Fruit fly (Drosophila melanogaster): ENCODE data around the gene CG4835.

Gene CG4835

DNA sequence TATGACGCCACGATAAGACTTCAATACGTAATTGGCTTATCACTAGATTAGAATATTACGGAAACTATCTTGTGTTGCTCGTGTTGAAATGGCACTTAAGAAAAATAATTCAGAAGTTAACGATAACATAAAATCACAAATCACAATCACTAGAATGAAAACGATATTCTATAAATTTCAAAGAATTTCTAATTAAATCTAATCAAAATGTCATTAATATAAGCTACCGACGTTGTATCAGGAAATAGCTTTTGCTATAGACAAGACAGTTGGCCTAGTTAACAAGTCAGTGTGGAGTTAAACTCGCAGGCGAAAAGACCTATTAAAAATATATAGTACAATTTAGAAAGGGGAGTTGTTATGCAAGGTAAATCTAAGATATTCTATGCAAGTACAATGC is at the start of gene CG4835:
Gene CG4835, plus strand, starts transcription at position 301 of the 400 bp plus-strand sequence.
- TF ChIP-seq CG10348 (GFP tag; IDR thresholded peaks at IDR 0.05) (no peak), CG9948 (tag; optimal IDR thresholded peaks at IDR 0.05) (no peak), CG8159 (tag; optimal IDR thresholded peaks at IDR 0.05) (no peak), CG13204 (GFP tag; optimal IDR thresholded peaks at IDR 0.05) (no peak), CG32121 (GFP tag; IDR thresholded peaks at IDR 0.05) (no peak), fd96Ca (GFP tag; IDR thresholded peaks at IDR 0.05) (no peak), EcR (GFP tag; optimal IDR thresholded peaks at IDR 0.05) (no peak), D1 (tag; optimal IDR thresholded peaks at IDR 0.05) (no peak), rn (GFP tag; IDR thresholded peaks at IDR 0.05) (no peak), gl (tag; optimal IDR thresholded peaks at IDR 0.05) (no peak), Pif1B (GFP tag; optimal IDR thresholded peaks at IDR 0.05) (no peak), CG4496 (GFP tag; IDR thresholded peaks at IDR 0.05) (no peak), CG15710 (tag; optimal IDR thresholded peaks at IDR 0.05) (no peak), CG12605 (GFP tag; IDR thresholded peaks at IDR 0.05) (no peak), CG34367 (tag; optimal IDR thresholded peaks at IDR 0.05) (no peak), CG8301 (tag; optimal IDR thresholded peaks at IDR 0.05) (no peak)

DNA sequence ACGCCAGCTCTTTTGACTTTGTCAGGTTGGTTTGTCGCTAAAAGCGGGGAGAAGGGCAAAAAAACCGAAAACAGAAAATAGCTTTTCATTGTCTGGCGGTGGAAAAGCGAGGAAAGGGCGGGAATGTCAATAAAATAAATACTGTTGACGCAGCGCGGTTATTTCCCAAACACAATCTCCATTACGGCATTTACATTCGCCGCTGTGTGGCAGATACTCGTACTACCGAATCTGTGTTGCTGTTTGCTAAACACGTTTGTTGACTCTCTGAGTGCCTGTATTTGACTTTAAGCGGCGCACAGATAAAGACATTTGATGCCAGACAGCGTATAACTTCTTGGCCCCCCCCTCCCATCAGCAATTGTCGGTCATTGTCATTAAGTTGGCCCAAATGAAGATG is 32.5 kb upstream of the CG4835 start:
- no peak for TF ChIP-seq Pif1B (GFP tag; optimal IDR thresholded peaks at IDR 0.05)
- no peak for TF ChIP-seq Snoo (tag; optimal IDR thresholded peaks at IDR 0.05)
- TF ChIP-seq CG10348 (GFP tag; IDR thresholded peaks at IDR 0.05): no peak
- TF ChIP-seq Ets98B (GFP tag; IDR thresholded peaks at IDR 0.05): no peak
- TF ChIP-seq fd96Ca (GFP tag; IDR thresholded peaks at IDR 0.05): no peak
- TF ChIP-seq CG14655 (GFP tag; optimal IDR thresholded peaks at IDR 0.05): no peak
- TF ChIP-seq CG4496 (GFP tag; IDR thresholded peaks at IDR 0.05): no peak
- no peak for TF ChIP-seq CG17806 (tag; optimal IDR thresholded peaks at IDR 0.05)
- no peak for TF ChIP-seq CG15710 (tag; optimal IDR thresholded peaks at IDR 0.05)
- no peak for TF ChIP-seq Pif1A (GFP tag; optimal IDR thresholded peaks at IDR 0.05)
- no peak for TF ChIP-seq gl (tag; optimal IDR thresholded peaks at IDR 0.05)
- no peak for TF ChIP-seq CG34367 (tag; optimal IDR thresholded peaks at IDR 0.05)
- TF ChIP-seq CG12605 (GFP tag; IDR thresholded peaks at IDR 0.05): no peak
- no peak for TF ChIP-seq rn (GFP tag; IDR thresholded peaks at IDR 0.05)
- TF ChIP-seq CG8159 (tag; optimal IDR thresholded peaks at IDR 0.05): no peak

DNA sequence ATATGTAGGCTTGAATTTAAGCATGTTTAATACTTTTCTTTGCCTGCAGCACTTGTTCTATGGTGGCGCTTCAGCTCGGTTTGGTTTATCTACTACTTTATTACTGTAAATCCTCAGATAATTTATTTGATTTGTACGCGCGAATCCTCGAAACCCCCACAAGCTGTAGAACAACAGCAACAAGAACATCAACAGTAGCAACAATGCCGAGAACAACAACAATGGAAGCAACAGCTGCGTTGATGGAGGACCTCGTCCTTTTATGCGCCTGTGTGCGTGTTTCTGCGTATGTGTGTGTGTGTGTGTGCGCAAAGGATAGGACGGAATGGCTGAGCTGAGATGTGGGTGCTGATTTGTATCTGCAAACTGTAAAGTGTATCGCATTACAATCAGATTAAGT is 31.7 kb upstream of the CG4835 start:
- no peak for TF ChIP-seq EcR (GFP tag; optimal IDR thresholded peaks at IDR 0.05)
- TF ChIP-seq D1 (tag; optimal IDR thresholded peaks at IDR 0.05): no peak
- no peak for TF ChIP-seq CG34367 (tag; optimal IDR thresholded peaks at IDR 0.05)
- TF ChIP-seq CG12605 (GFP tag; IDR thresholded peaks at IDR 0.05): no peak
- TF ChIP-seq CG13204 (GFP tag; optimal IDR thresholded peaks at IDR 0.05): no peak
- TF ChIP-seq CG14655 (GFP tag; optimal IDR thresholded peaks at IDR 0.05): no peak

DNA sequence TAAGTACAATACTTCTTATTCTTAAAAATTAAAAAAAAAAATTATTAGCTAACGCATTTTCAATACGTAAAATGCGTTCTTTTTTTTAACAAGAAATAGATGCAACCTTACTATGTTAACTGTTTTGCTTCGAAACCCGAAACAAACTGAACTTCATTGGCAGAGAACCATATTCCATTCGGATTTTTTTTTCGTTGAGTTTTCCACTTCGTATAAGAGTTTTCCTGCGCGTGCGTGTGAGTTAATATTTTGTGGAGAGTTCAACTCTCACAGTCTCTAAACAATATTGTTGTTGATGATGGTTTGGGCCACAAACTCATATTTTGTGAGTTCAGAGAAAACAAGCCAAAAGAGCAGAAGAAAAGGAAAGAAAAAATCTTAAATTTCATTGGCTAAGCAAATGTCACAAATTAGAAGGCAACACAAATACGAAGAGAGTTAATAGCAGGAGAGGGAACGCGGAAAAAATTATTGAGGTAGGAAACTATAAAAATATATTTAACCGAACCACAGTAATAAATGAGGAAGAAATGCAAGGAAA is 27.0 kb upstream of the CG4835 start:
- TF ChIP-seq CG10348 (GFP tag; IDR thresholded peaks at IDR 0.05) (no peak), Snoo (tag; optimal IDR thresholded peaks at IDR 0.05) (no peak), rn (GFP tag; IDR thresholded peaks at IDR 0.05) (no peak), CG12605 (GFP tag; IDR thresholded peaks at IDR 0.05) (no peak), D1 (tag; optimal IDR thresholded peaks at IDR 0.05) (no peak), CG17806 (tag; optimal IDR thresholded peaks at IDR 0.05) (no peak), fd96Ca (GFP tag; IDR thresholded peaks at IDR 0.05) (no peak), CG4496 (GFP tag; IDR thresholded peaks at IDR 0.05) (no peak), gl (tag; optimal IDR thresholded peaks at IDR 0.05) (no peak), CG9948 (tag; optimal IDR thresholded peaks at IDR 0.05) (no peak), CG15710 (tag; optimal IDR thresholded peaks at IDR 0.05) (no peak), CG14655 (GFP tag; optimal IDR thresholded peaks at IDR 0.05) (no peak), EcR (GFP tag; optimal IDR thresholded peaks at IDR 0.05) (no peak), Pif1B (GFP tag; optimal IDR thresholded peaks at IDR 0.05) (no peak), CG34367 (tag; optimal IDR thresholded peaks at IDR 0.05) (no peak)

DNA sequence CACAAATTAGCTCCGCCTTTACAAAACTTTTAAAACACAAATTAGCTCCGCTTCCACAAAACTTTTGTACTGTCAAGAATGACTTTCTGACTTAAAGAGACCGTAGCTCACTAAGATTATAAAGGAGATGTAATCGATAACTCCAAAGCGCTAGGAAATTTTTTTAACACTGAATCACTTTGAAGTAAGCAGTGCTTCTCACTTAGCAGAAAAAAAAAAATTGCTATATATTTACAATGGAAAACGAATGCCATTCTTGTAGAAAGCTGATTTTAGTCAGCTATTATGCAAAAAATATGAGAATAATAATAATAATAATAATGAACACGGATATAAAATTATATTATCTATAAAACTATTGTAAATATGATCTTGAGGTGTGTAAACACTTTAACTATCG is 19.3 kb downstream of the CG4835 start, which contains the start of gene blanks:
Gene blanks, minus strand, starts transcription at position 101 of the 400 bp plus-strand sequence.
- TF ChIP-seq CG4496 (GFP tag; IDR thresholded peaks at IDR 0.05) (no peak), CG12605 (GFP tag; IDR thresholded peaks at IDR 0.05) (no peak), CG9948 (tag; optimal IDR thresholded peaks at IDR 0.05) (no peak), D1 (tag; optimal IDR thresholded peaks at IDR 0.05) (no peak), Pif1A (GFP tag; optimal IDR thresholded peaks at IDR 0.05) (no peak), CG14655 (GFP tag; optimal IDR thresholded peaks at IDR 0.05) (no peak), rn (GFP tag; IDR thresholded peaks at IDR 0.05) (no peak), CG8301 (tag; optimal IDR thresholded peaks at IDR 0.05) (no peak), EcR (GFP tag; optimal IDR thresholded peaks at IDR 0.05) (no peak)

DNA sequence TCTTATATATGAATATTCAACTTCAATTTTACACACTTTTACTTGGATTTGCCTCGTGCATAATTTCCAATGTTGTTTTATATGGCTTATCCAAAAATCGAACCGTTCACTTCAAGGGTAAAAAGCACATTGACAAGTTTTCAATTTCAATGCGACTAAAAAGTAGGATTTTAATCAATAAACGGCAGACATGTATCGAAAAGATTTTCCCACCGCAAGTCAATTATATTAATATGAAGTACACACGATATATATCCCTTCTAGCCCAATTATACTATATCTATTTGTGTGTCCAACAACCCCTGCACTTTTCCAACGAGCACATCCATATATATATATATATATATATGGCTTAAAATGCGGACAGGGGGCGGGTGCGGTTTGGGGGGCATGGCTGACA is 31.2 kb downstream of the CG4835 start, which contains the start of gene CG34342:
Gene CG34342, minus strand, starts transcription at position 101 of the 400 bp plus-strand sequence.
- TF ChIP-seq CG14655 (GFP tag; optimal IDR thresholded peaks at IDR 0.05) (no peak), CG8301 (tag; optimal IDR thresholded peaks at IDR 0.05) (no peak)

DNA sequence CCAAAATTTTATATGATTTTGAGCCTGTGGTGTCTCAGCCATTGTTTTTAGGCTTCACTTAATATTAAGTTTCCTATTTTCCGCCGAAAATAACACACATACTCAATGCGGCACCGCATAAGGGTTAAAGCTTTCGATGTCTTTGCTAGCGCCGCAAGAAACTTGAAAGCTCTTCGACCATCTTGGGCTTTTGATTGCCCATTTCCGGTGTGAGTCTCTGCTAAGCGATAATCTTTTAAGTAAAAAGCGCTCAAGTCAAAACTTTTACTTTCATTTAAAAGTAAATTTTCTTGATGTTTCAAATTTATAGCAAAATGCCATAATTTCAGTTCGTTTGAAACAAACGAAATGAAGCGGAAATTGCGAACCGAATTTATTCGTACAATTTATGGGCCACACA is 32.4 kb downstream of the CG4835 start:
- TF ChIP-seq CG4496 (GFP tag; IDR thresholded peaks at IDR 0.05) (peak; percentile 93), fd96Ca (GFP tag; IDR thresholded peaks at IDR 0.05) (0 out of 3 replicates have a peak, but pooled peaks have one; percentile 45), CG13204 (GFP tag; optimal IDR thresholded peaks at IDR 0.05) (no peak), CG12605 (GFP tag; IDR thresholded peaks at IDR 0.05) (no peak), rn (GFP tag; IDR thresholded peaks at IDR 0.05) (no peak), CG32121 (GFP tag; IDR thresholded peaks at IDR 0.05) (no peak), Ets98B (GFP tag; IDR thresholded peaks at IDR 0.05) (peak; percentile 77; the same call in 1 of the 2 replicates), D1 (tag; optimal IDR thresholded peaks at IDR 0.05) (no peak), Pif1B (GFP tag; optimal IDR thresholded peaks at IDR 0.05) (peak; percentile 13), Pif1A (GFP tag; optimal IDR thresholded peaks at IDR 0.05) (peak; percentile 60), CG15710 (tag; optimal IDR thresholded peaks at IDR 0.05) (no peak), gl (tag; optimal IDR thresholded peaks at IDR 0.05) (no peak), CG14655 (GFP tag; optimal IDR thresholded peaks at IDR 0.05) (peak; percentile 56), CG8301 (tag; optimal IDR thresholded peaks at IDR 0.05) (no peak), CG9948 (tag; optimal IDR thresholded peaks at IDR 0.05) (no peak), CG8159 (tag; optimal IDR thresholded peaks at IDR 0.05) (peak; percentile 21), EcR (GFP tag; optimal IDR thresholded peaks at IDR 0.05) (no peak), CG34367 (tag; optimal IDR thresholded peaks at IDR 0.05) (peak; percentile 35), Snoo (tag; optimal IDR thresholded peaks at IDR 0.05) (peak; percentile 88), CG10348 (GFP tag; IDR thresholded peaks at IDR 0.05) (no peak), CG17806 (tag; optimal IDR thresholded peaks at IDR 0.05) (no peak)
